Fruit fly (Drosophila melanogaster) S2 (cell line): ENCODE measurements around the gene CG9967.

ENCODE experiments used
- CG8478 ChIP-seq: fragments of >200 bp; optimal IDR thresholded peaks from 2 replicates; lab custom pipeline; 2018
- CTCF ChIP-seq, 2 experiments: fragments of >200 bp; optimal IDR thresholded peaks; 2 replicates each; lab custom pipeline; 2018

- TF ChIP-seq CG8478 (lab: Kevin White, UChicago) = no peak
- no peak for TF ChIP-seq CTCF (optimal IDR thresholded peaks at IDR 0.05; lab: Kevin White, UChicago)
These were observed 42.7 kb upstream of the CG9967 start, which contains the start of gene VGlut for dm6 chr2L:2399897-2400296.
